Fruit fly (Drosophila melanogaster) whole organism, prepupa: ENCODE results near the gene CG3191.

Experiments used
- Blimp-1 ChIP-seq: fragments of 200-800 bp; sonication (Bioruptor generic); optimal IDR thresholded peaks from 3 replicates; lab custom pipeline; 2017; ENCODE audit warnings: missing biosample characterization, missing genetic modification characterization, mild to moderate bottlenecking, moderate library complexity, missing genetic modification reagents
- CG10631 ChIP-seq: fragments of 200-800 bp; sonication (Bioruptor generic); optimal IDR thresholded peaks from 2 replicates; lab custom pipeline; 2016; ENCODE audit warnings: missing biosample characterization, missing genetic modification characterization
- CG11294 ChIP-seq: fragments of 200-800 bp; sonication (Bioruptor generic); IDR thresholded peaks from 2 replicates; pipeline ENCODE4 v1.3.6; 2022; ENCODE audit warnings: missing biosample characterization, missing genetic modification characterization
- CG11762 ChIP-seq: fragments of 200-800 bp; sonication (Bioruptor generic); optimal IDR thresholded peaks from 3 replicates; lab custom pipeline; 2016; ENCODE audit warnings: missing biosample characterization, missing genetic modification characterization; ENCODE audit not compliant: insufficient read depth
- CG11902 ChIP-seq: fragments of 200-800 bp; sonication (Bioruptor generic); optimal IDR thresholded peaks from 3 replicates; lab custom pipeline; 2016; ENCODE audit warnings: missing biosample characterization, missing genetic modification characterization
- CG15336 ChIP-seq: fragments of 200-800 bp; sonication (Bioruptor generic); IDR thresholded peaks from 2 replicates; pipeline ENCODE4 v1.3.6; 2022; ENCODE audit warnings: missing biosample characterization, missing genetic modification characterization
- CG1621 ChIP-seq: fragments of 200-800 bp; sonication (Bioruptor generic); optimal IDR thresholded peaks from 3 replicates; lab custom pipeline; 2018; ENCODE audit warnings: missing biosample characterization, mild to moderate bottlenecking, missing genetic modification characterization
- CG16779 ChIP-seq: fragments of 200-800 bp; sonication (Bioruptor generic); optimal IDR thresholded peaks from 3 replicates; lab custom pipeline; 2017; ENCODE audit warnings: missing biosample characterization, mild to moderate bottlenecking, missing genetic modification characterization
- CG3032 ChIP-seq: fragments of 200-800 bp; optimal IDR thresholded peaks from 2 replicates; lab custom pipeline; 2019; ENCODE audit warnings: missing biosample characterization, mild to moderate bottlenecking, missing genetic modification characterization, moderate library complexity
- CG31627 ChIP-seq: fragments of 200-800 bp; sonication (Bioruptor generic); optimal IDR thresholded peaks from 3 replicates; lab custom pipeline; 2016; ENCODE audit warnings: missing biosample characterization, missing genetic modification characterization
- CG32006 ChIP-seq: fragments of 200-800 bp; sonication (Bioruptor generic); optimal IDR thresholded peaks from 3 replicates; lab custom pipeline; 2017; ENCODE audit warnings: missing biosample characterization, mild to moderate bottlenecking, missing genetic modification characterization
- CG34406 ChIP-seq: fragments of 200-800 bp; sonication (Bioruptor generic); optimal IDR thresholded peaks from 3 replicates; lab custom pipeline; 2016; ENCODE audit warnings: missing biosample characterization, missing genetic modification characterization
- CG3919 ChIP-seq: fragments of 200-800 bp; sonication (Bioruptor generic); optimal IDR thresholded peaks from 3 replicates; lab custom pipeline; 2016; ENCODE audit warnings: missing biosample characterization, missing genetic modification characterization
- CG4318 ChIP-seq: fragments of 200-800 bp; sonication (Bioruptor generic); optimal IDR thresholded peaks from 3 replicates; lab custom pipeline; 2017; ENCODE audit warnings: missing biosample characterization, mild to moderate bottlenecking, missing genetic modification characterization
- CG6163 ChIP-seq: fragments of 200-800 bp; sonication (Bioruptor generic); IDR thresholded peaks from 3 replicates; pipeline ENCODE4 v1.3.6; 2022; ENCODE audit warnings: missing biosample characterization, missing genetic modification characterization
- CG7368 ChIP-seq: fragments of 200-800 bp; sonication (Bioruptor generic); optimal IDR thresholded peaks from 3 replicates; lab custom pipeline; 2016; ENCODE audit warnings: missing biosample characterization, missing genetic modification characterization
- CG8319 ChIP-seq: fragments of 200-800 bp; sonication (Bioruptor generic); optimal IDR thresholded peaks from 3 replicates; lab custom pipeline; 2016; ENCODE audit warnings: missing biosample characterization, missing genetic modification characterization
- CG8632 ChIP-seq: fragments of 200-800 bp; sonication (Bioruptor generic); optimal IDR thresholded peaks from 3 replicates; lab custom pipeline; 2016; ENCODE audit warnings: missing biosample characterization, missing genetic modification characterization
- CG9139 ChIP-seq: fragments of 200-800 bp; sonication (Bioruptor generic); optimal IDR thresholded peaks from 3 replicates; lab custom pipeline; 2017; ENCODE audit warnings: missing biosample characterization, mild to moderate bottlenecking, missing genetic modification characterization
- Eip78C ChIP-seq: fragments of 200-800 bp; sonication (Bioruptor generic); peaks from one replicate; lab custom pipeline; 2016; ENCODE audit warnings: missing biosample characterization, missing genetic modification characterization
- Eip93F ChIP-seq: fragments of 200-800 bp; sonication (Bioruptor generic); optimal IDR thresholded peaks from 2 replicates; lab custom pipeline; 2016; ENCODE audit warnings: missing biosample characterization, mild to moderate bottlenecking, missing genetic modification characterization
- Ets21C ChIP-seq: fragments of 200-800 bp; sonication (Bioruptor generic); optimal IDR thresholded peaks from 3 replicates; lab custom pipeline; 2016; ENCODE audit warnings: missing biosample characterization, missing genetic modification characterization
- Gug ChIP-seq: fragments of 200-800 bp; sonication (Bioruptor generic); IDR thresholded peaks from 2 replicates; pipeline ENCODE4 v1.3.6; 2022; ENCODE audit warnings: missing biosample characterization, missing genetic modification characterization
- Hr38 ChIP-seq: sonication (Bioruptor generic); optimal IDR thresholded peaks from 2 replicates; lab custom pipeline; 2016; ENCODE audit warnings: missing biosample characterization, missing genetic modification characterization
- Hr39 ChIP-seq: fragments of 200-800 bp; sonication (Bioruptor generic); optimal IDR thresholded peaks from 2 replicates; lab custom pipeline; 2016; ENCODE audit warnings: missing biosample characterization, missing genetic modification characterization
- Hr4 ChIP-seq: fragments of 200-800 bp; sonication (Bioruptor generic); optimal IDR thresholded peaks from 3 replicates; lab custom pipeline; 2016; ENCODE audit warnings: missing biosample characterization, missing genetic modification characterization
- Lpt ChIP-seq: fragments of 200-800 bp; sonication (Bioruptor generic); optimal IDR thresholded peaks from 3 replicates; lab custom pipeline; 2016; ENCODE audit warnings: missing biosample characterization, missing genetic modification characterization
- Met ChIP-seq: fragments of 200-800 bp; sonication (Bioruptor generic); optimal IDR thresholded peaks from 3 replicates; lab custom pipeline; 2016; ENCODE audit warnings: missing biosample characterization, missing genetic modification characterization
- Smox ChIP-seq: fragments of 200-800 bp; sonication (Bioruptor generic); optimal IDR thresholded peaks from 3 replicates; lab custom pipeline; 2016; ENCODE audit warnings: missing biosample characterization, missing genetic modification characterization
- Sox102F ChIP-seq: fragments of 200-800 bp; sonication (Bioruptor generic); optimal IDR thresholded peaks from 2 replicates; lab custom pipeline; 2016; ENCODE audit warnings: missing biosample characterization, mild to moderate bottlenecking, missing genetic modification characterization
- Sox14 ChIP-seq: fragments of 200-800 bp; sonication (Bioruptor generic); optimal IDR thresholded peaks from 3 replicates; lab custom pipeline; 2016; ENCODE audit warnings: missing biosample characterization, missing genetic modification characterization
- Sox15 ChIP-seq: fragments of 200-800 bp; sonication (Bioruptor generic); optimal IDR thresholded peaks from 3 replicates; lab custom pipeline; 2016; ENCODE audit warnings: missing biosample characterization, missing genetic modification characterization
- acj6 ChIP-seq: fragments of 200-800 bp; sonication (Bioruptor generic); optimal IDR thresholded peaks from 3 replicates; lab custom pipeline; 2016; ENCODE audit warnings: missing biosample characterization, missing genetic modification characterization
- cyc ChIP-seq: fragments of 200-800 bp; sonication (Bioruptor generic); optimal IDR thresholded peaks from 3 replicates; lab custom pipeline; 2016; ENCODE audit warnings: missing biosample characterization, missing genetic modification characterization
- dac ChIP-seq: fragments of 200-800 bp; sonication (Bioruptor generic); optimal IDR thresholded peaks from 2 replicates; lab custom pipeline; 2017; ENCODE audit warnings: missing biosample characterization, mild to moderate bottlenecking, missing genetic modification characterization
- dsx ChIP-seq: fragments of 200-800 bp; optimal IDR thresholded peaks from 3 replicates; lab custom pipeline; 2019; ENCODE audit warnings: missing biosample characterization, mild to moderate bottlenecking, missing genetic modification characterization, moderate library complexity; ENCODE audit not compliant: poor library complexity, severe bottlenecking
- eg ChIP-seq: fragments of 200-800 bp; sonication (Bioruptor generic); IDR thresholded peaks from 3 replicates; pipeline ENCODE4 v1.3.6; 2022; ENCODE audit warnings: missing biosample characterization, missing genetic modification characterization
- esn ChIP-seq: fragments of 200-800 bp; sonication (Bioruptor generic); optimal IDR thresholded peaks from 2 replicates; lab custom pipeline; 2016; ENCODE audit warnings: missing biosample characterization, mild to moderate bottlenecking, missing genetic modification characterization, moderate library complexity
- fd85E ChIP-seq: fragments of 200-800 bp; sonication (Bioruptor generic); optimal IDR thresholded peaks from 3 replicates; lab custom pipeline; 2016; ENCODE audit warnings: missing biosample characterization, missing genetic modification characterization
- lz ChIP-seq: fragments of 200-800 bp; sonication (Bioruptor generic); optimal IDR thresholded peaks from 3 replicates; lab custom pipeline; 2016; ENCODE audit warnings: missing biosample characterization, missing genetic modification characterization
- pdm3 ChIP-seq: fragments of 200-800 bp; sonication (Bioruptor generic); optimal IDR thresholded peaks from 3 replicates; lab custom pipeline; 2016; ENCODE audit warnings: missing biosample characterization, missing genetic modification characterization
- salr ChIP-seq, 2 experiments: fragments of 200-800 bp; sonication (Bioruptor generic); optimal IDR thresholded peaks; 3 replicates each; lab custom pipeline; 2016 to 2018; ENCODE audit warnings: missing biosample characterization in 2 of 2, missing genetic modification characterization in 2 of 2, mild to moderate bottlenecking in 1 of 2
- spab ChIP-seq: fragments of 200-800 bp; sonication (Bioruptor generic); optimal IDR thresholded peaks from 2 replicates; lab custom pipeline; 2017; ENCODE audit warnings: missing biosample characterization, mild to moderate bottlenecking, missing genetic modification characterization, missing genetic modification reagents
- svp ChIP-seq: fragments of 200-800 bp; sonication (Bioruptor generic); peaks from one replicate; lab custom pipeline; 2016; ENCODE audit warnings: missing biosample characterization, missing genetic modification characterization
- topi ChIP-seq: fragments of 200-800 bp; sonication (Bioruptor generic); optimal IDR thresholded peaks from 3 replicates; lab custom pipeline; 2016; ENCODE audit warnings: missing biosample characterization, missing genetic modification characterization

The CG3191 gene

dm6 chrX:2296230-2297044 lies 44.6 kb upstream of the CG3191 start (continued):
- TF ChIP-seq eg (GFP tag; lab: Robert Waterston, UW) (peak; percentile 47; the same call in 2 of the 3 replicates), CG6163 (GFP tag; lab: Robert Waterston, UW) (0 out of 3 replicates have a peak, but pooled peaks have one; percentile 21), CG11902 (GFP tag; lab: Kevin White, UChicago) (peak; percentile 87), fd85E (GFP tag; lab: Kevin White, UChicago) (peak; percentile 88), Lpt (GFP tag; lab: Kevin White, UChicago) (peak; percentile 90), Gug (0 out of 2 replicates have a peak, but pooled peaks have one; percentile 60), Eip93F (GFP tag; lab: Kevin White, UChicago) (peak; percentile 65), Hr4 (peak; percentile 90), CG16779 (peak; percentile 93), CG15336 (GFP tag; lab: Robert Waterston, UW) (peak; percentile 84), Hr38 (GFP tag; lab: Kevin White, UChicago) (no peak), esn (GFP tag; lab: Kevin White, UChicago) (peak; percentile 96), CG31627 (GFP tag; lab: Kevin White, UChicago) (peak; percentile 96), Hr39 (GFP tag; lab: Kevin White, UChicago) (peak; percentile 94), CG9139 (GFP tag; lab: Kevin White, UChicago) (peak; percentile 88), CG11762 (peak; percentile 90), topi (GFP tag; lab: Kevin White, UChicago) (peak; percentile 97), CG3032 (peak; percentile 89), Ets21C (GFP tag; lab: Kevin White, UChicago) (peak; percentile 94), pdm3 (GFP tag; lab: Kevin White, UChicago) (peak; percentile 95), CG3919 (peak; percentile 91), Met (GFP tag; lab: Kevin White, UChicago) (peak; percentile 97), svp (GFP tag; lab: Kevin White, UChicago) (peak; percentile 98), acj6 (GFP tag; lab: Kevin White, UChicago) (peak; percentile 93), cyc (GFP tag; lab: Kevin White, UChicago) (peak; percentile 93), Sox102F (peak; percentile 95)
- TF ChIP-seq, all 60 proteins: peak for 59

- TF ChIP-seq Hr38 (GFP tag; lab: Kevin White, UChicago) (no peak), CG10631 (GFP tag; lab: Kevin White, UChicago) (no peak), Sox15 (GFP tag; lab: Kevin White, UChicago) (no peak), Eip93F (GFP tag; lab: Kevin White, UChicago) (no peak), salr (GFP tag; optimal IDR thresholded peaks at IDR 0.05; lab: Kevin White, UChicago) (no peak), pdm3 (GFP tag; lab: Kevin White, UChicago) (no peak), esn (GFP tag; lab: Kevin White, UChicago) (no peak), Sox14 (GFP tag; lab: Kevin White, UChicago) (no peak), Hr4 (no peak), Ets21C (GFP tag; lab: Kevin White, UChicago) (no peak), CG34406 (GFP tag; lab: Kevin White, UChicago) (no peak), lz (GFP tag; lab: Kevin White, UChicago) (no peak), Eip78C (GFP tag; lab: Kevin White, UChicago) (no peak), CG31627 (GFP tag; lab: Kevin White, UChicago) (no peak), CG8319 (GFP tag; lab: Kevin White, UChicago) (no peak), fd85E (GFP tag; lab: Kevin White, UChicago) (no peak), Hr39 (GFP tag; lab: Kevin White, UChicago) (no peak), Lpt (GFP tag; lab: Kevin White, UChicago) (no peak), CG11902 (GFP tag; lab: Kevin White, UChicago) (no peak), Gug (no peak; the same call in 1 of the 2 replicates), Blimp-1 (GFP tag; lab: Kevin White, UChicago) (no peak), CG1621 (tag; lab: Kevin White, UChicago) (no peak), CG4318 (GFP tag; lab: Kevin White, UChicago) (no peak), spab (no peak), CG11294 (0 out of 2 replicates have a peak, but pooled peaks have one; percentile 68), dsx (GFP tag; lab: Kevin White, UChicago) (no peak), topi (GFP tag; lab: Kevin White, UChicago) (no peak), svp (GFP tag; lab: Kevin White, UChicago) (no peak), dac (GFP tag; lab: Kevin White, UChicago) (no peak), CG7368 (no peak), Smox (GFP tag; lab: Kevin White, UChicago) (no peak), CG16779 (no peak), CG8632 (GFP tag; lab: Kevin White, UChicago) (no peak), CG32006 (no peak)
Measured at dm6 chrX:2295435-2296229, 43.8 kb upstream of the CG3191 start, which contains the start of gene Raf. Raf (plus strand) TSS chrX:2295466.
